Fruit fly (Drosophila melanogaster) whole organism, embryonic: ENCODE data around the gene CG34432.

Experiments
- ATbp ChIP-seq: fragments of 200-800 bp; sonication (Bioruptor generic); optimal IDR thresholded peaks from 2 replicates; lab custom pipeline; 2017; ENCODE audit warnings: missing biosample characterization, mild to moderate bottlenecking, missing genetic modification characterization, missing genetic modification reagents
- Atf6 ChIP-seq: fragments of 200-800 bp; sonication (Bioruptor generic); IDR thresholded peaks from 2 replicates; pipeline ENCODE4 v1.3.6; 2022; ENCODE audit warnings: missing biosample characterization, missing genetic modification characterization
- B-H1 ChIP-seq: fragments of 200-800 bp; sonication (Bioruptor generic); IDR thresholded peaks from 3 replicates; pipeline ENCODE4 v1.3.6; 2022; ENCODE audit warnings: missing biosample characterization, missing genetic modification characterization
- CG10431 ChIP-seq: fragments of 200-800 bp; sonication (Bioruptor generic); optimal IDR thresholded peaks from 3 replicates; lab custom pipeline; 2018; ENCODE audit warnings: missing biosample characterization, mild to moderate bottlenecking, missing genetic modification characterization
- CG11560 ChIP-seq: fragments of 200-800 bp; sonication (Bioruptor generic); IDR thresholded peaks from 3 replicates; pipeline ENCODE4 v1.3.6; 2022; ENCODE audit warnings: missing biosample characterization, missing genetic modification characterization
- CG12236 ChIP-seq: fragments of 200-800 bp; sonication (Bioruptor generic); optimal IDR thresholded peaks from 2 replicates; lab custom pipeline; 2016; ENCODE audit warnings: missing biosample characterization, missing genetic modification characterization
- CG13287 ChIP-seq: fragments of 200-800 bp; sonication (Bioruptor generic); IDR thresholded peaks from 2 replicates; pipeline ENCODE4 v1.3.6; 2022; ENCODE audit warnings: missing biosample characterization, missing genetic modification characterization; ENCODE audit not compliant: partially characterized antibody
- CG17328 ChIP-seq: fragments of 200-800 bp; sonication (Bioruptor generic); IDR thresholded peaks from 2 replicates; pipeline ENCODE4 v1.3.6; 2022; ENCODE audit warnings: missing biosample characterization, missing genetic modification characterization
- CG2202 ChIP-seq: fragments of 200-800 bp; sonication (Bioruptor generic); optimal IDR thresholded peaks from 2 replicates; lab custom pipeline; 2018; ENCODE audit warnings: missing biosample characterization, mild to moderate bottlenecking, missing genetic modification characterization
- CG2678 ChIP-seq: fragments of 200-800 bp; sonication (Bioruptor generic); optimal IDR thresholded peaks from 3 replicates; lab custom pipeline; 2019; ENCODE audit warnings: missing biosample characterization, mild to moderate bottlenecking, missing genetic modification characterization, moderate library complexity
- CG2875 ChIP-seq: fragments of 200-800 bp; sonication (Bioruptor generic); optimal IDR thresholded peaks from 2 replicates; lab custom pipeline; 2017; ENCODE audit warnings: missing biosample characterization, mild to moderate bottlenecking, missing genetic modification characterization, missing genetic modification reagents
- CG34376 ChIP-seq: fragments of 200-800 bp; sonication (Bioruptor generic); optimal IDR thresholded peaks from 2 replicates; lab custom pipeline; 2018; ENCODE audit warnings: missing biosample characterization, mild to moderate bottlenecking, missing genetic modification characterization
- CG4360 ChIP-seq: fragments of 200-800 bp; sonication (Bioruptor generic); IDR thresholded peaks from 2 replicates; pipeline ENCODE4 v1.3.6; 2022; ENCODE audit warnings: missing biosample characterization, missing genetic modification characterization
- CG4404 ChIP-seq: fragments of 200-800 bp; sonication (Bioruptor generic); IDR thresholded peaks from 2 replicates; pipeline ENCODE4 v1.3.6; 2022; ENCODE audit warnings: missing biosample characterization, missing genetic modification characterization
- CG5245 ChIP-seq: fragments of 200-800 bp; sonication (Bioruptor generic); optimal IDR thresholded peaks from 3 replicates; lab custom pipeline; 2016; ENCODE audit warnings: missing biosample characterization, missing genetic modification characterization
- CG6272 ChIP-seq: fragments of 200-800 bp; sonication (Bioruptor generic); IDR thresholded peaks from 2 replicates; pipeline ENCODE4 v1.3.6; 2022; ENCODE audit warnings: missing biosample characterization, missing genetic modification characterization
- CG7786 ChIP-seq: fragments of 200-800 bp; sonication (Bioruptor generic); optimal IDR thresholded peaks from 2 replicates; lab custom pipeline; 2016; ENCODE audit warnings: missing biosample characterization, missing genetic modification characterization
- CG7987 ChIP-seq: fragments of 200-800 bp; sonication (Bioruptor generic); optimal IDR thresholded peaks from 2 replicates; lab custom pipeline; 2018; ENCODE audit warnings: missing biosample characterization, mild to moderate bottlenecking, missing genetic modification characterization, moderate library complexity
- CG8290 ChIP-seq, 3 experiments: fragments of 200-800 bp; sonication (Bioruptor generic); optimal IDR thresholded peaks; 2 replicates each; lab custom pipeline; 2016 to 2019; ENCODE audit warnings: missing biosample characterization in 3 of 3, missing genetic modification characterization in 3 of 3, mild to moderate bottlenecking in 2 of 3, moderate library complexity in 1 of 3
- Chrac-16 ChIP-seq: fragments of 200-800 bp; sonication (Bioruptor generic); optimal IDR thresholded peaks from 3 replicates; lab custom pipeline; 2016; ENCODE audit warnings: missing biosample characterization, missing genetic modification characterization
- Dek ChIP-seq: fragments of 200-800 bp; sonication (Bioruptor generic); optimal IDR thresholded peaks from 3 replicates; lab custom pipeline; 2019; ENCODE audit warnings: missing biosample characterization, mild to moderate bottlenecking, missing genetic modification characterization, moderate library complexity
- Dfd ChIP-seq, 2 experiments: fragments of >200 bp; optimal IDR thresholded peaks; 2 replicates each; lab custom pipeline; 2017; ENCODE audit warnings: missing biosample characterization in 2 of 2, missing genetic modification characterization in 2 of 2
- Ets97D ChIP-seq: fragments of 200-800 bp; sonication (Bioruptor generic); optimal IDR thresholded peaks from 3 replicates; lab custom pipeline; 2016; ENCODE audit warnings: missing biosample characterization, missing genetic modification characterization
- Gug ChIP-seq: fragments of 200-800 bp; sonication (Bioruptor generic); IDR thresholded peaks from 4 replicates; pipeline ENCODE4 v1.3.6; 2022; ENCODE audit warnings: missing biosample characterization, missing genetic modification characterization
- Hmr ChIP-seq: fragments of 200-800 bp; sonication (Bioruptor generic); optimal IDR thresholded peaks from 3 replicates; lab custom pipeline; 2017; ENCODE audit warnings: mild to moderate bottlenecking, missing biosample characterization, missing genetic modification reagents, missing genetic modification characterization
- Lim3 ChIP-seq: fragments of 200-800 bp; sonication (Bioruptor generic); IDR thresholded peaks from 2 replicates; pipeline ENCODE4 v1.3.6; 2022; ENCODE audit warnings: missing biosample characterization, missing genetic modification characterization
- MBD-R2 ChIP-seq: fragments of 200-800 bp; sonication (Bioruptor generic); IDR thresholded peaks from 2 replicates; pipeline ENCODE4 v1.3.6; 2022; ENCODE audit warnings: missing biosample characterization, missing genetic modification characterization
- Med ChIP-seq: fragments of 200-800 bp; sonication (Bioruptor generic); peaks from one replicate; lab custom pipeline; 2016; ENCODE audit warnings: missing biosample characterization, missing genetic modification characterization, mild to moderate bottlenecking, inconsistent platforms, moderate library complexity
- NfI ChIP-seq: fragments of 200-800 bp; sonication (Bioruptor generic); optimal IDR thresholded peaks from 3 replicates; lab custom pipeline; 2018; ENCODE audit warnings: missing biosample characterization, mild to moderate bottlenecking, missing genetic modification characterization, moderate library complexity
- Stat92E ChIP-seq, 3 experiments: fragments of >200 bp in 2 of 3; fragments of 200-800 bp in 1 of 3; sonication (Bioruptor generic) in 1 of 3; optimal IDR thresholded peaks; 2 replicates each; lab custom pipeline; 2017 to 2019; ENCODE audit warnings: missing biosample characterization in 3 of 3, missing genetic modification characterization in 3 of 3, mild to moderate bottlenecking in 1 of 3, moderate library complexity in 1 of 3
- Taf1 ChIP-seq: fragments of 200-800 bp; sonication (Bioruptor generic); IDR thresholded peaks from 2 replicates; pipeline ENCODE4 v1.3.6; 2022; ENCODE audit warnings: missing biosample characterization, missing genetic modification characterization
- Tbp ChIP-seq: fragments of >200 bp; optimal IDR thresholded peaks from 2 replicates; lab custom pipeline; 2018; ENCODE audit warnings: missing biosample characterization, missing genetic modification characterization
- bowl ChIP-seq: fragments of 200-800 bp; sonication (Bioruptor generic); IDR thresholded peaks from 2 replicates; pipeline ENCODE4 v1.3.6; 2022; ENCODE audit warnings: missing biosample characterization, missing genetic modification characterization
- bsh ChIP-seq, 2 experiments: fragments of 200-800 bp; sonication (Bioruptor generic); optimal IDR thresholded peaks; 2 replicates each; lab custom pipeline; 2017 to 2018; ENCODE audit warnings: mild to moderate bottlenecking in 2 of 2, missing biosample characterization in 2 of 2, missing genetic modification characterization in 2 of 2, moderate library complexity in 1 of 2
- ci ChIP-seq: fragments of 200-800 bp; sonication (Bioruptor generic); IDR thresholded peaks from 3 replicates; pipeline ENCODE4 v1.3.6; 2022; ENCODE audit warnings: missing biosample characterization, missing genetic modification characterization
- crp ChIP-seq, 2 experiments: fragments of 200-800 bp; sonication (Bioruptor generic); optimal IDR thresholded peaks; 2 replicates in 1 of 2; 3 replicates in 1 of 2; lab custom pipeline; 2017; ENCODE audit warnings: missing biosample characterization in 2 of 2, missing genetic modification characterization in 2 of 2, mild to moderate bottlenecking in 1 of 2, moderate library complexity in 1 of 2
- dpn ChIP-seq, 2 experiments: fragments of 200-800 bp; sonication (Bioruptor generic); optimal IDR thresholded peaks; 3 replicates each; lab custom pipeline; 2016; ENCODE audit warnings: missing biosample characterization in 2 of 2, missing genetic modification characterization in 2 of 2
- ems ChIP-seq: fragments of 200-800 bp; sonication (Bioruptor generic); optimal IDR thresholded peaks from 3 replicates; lab custom pipeline; 2016; ENCODE audit warnings: missing biosample characterization, missing genetic modification characterization
- gsb ChIP-seq: fragments of 200-800 bp; sonication (Bioruptor generic); IDR thresholded peaks from 2 replicates; pipeline ENCODE4 v1.3.6; 2022; ENCODE audit warnings: missing biosample characterization, missing genetic modification characterization
- hb ChIP-seq: fragments of 200-800 bp; sonication (Bioruptor generic); IDR thresholded peaks from 3 replicates; pipeline ENCODE4 v1.3.6; 2022; ENCODE audit warnings: missing biosample characterization, missing genetic modification characterization; ENCODE audit not compliant: partially characterized antibody
- hth ChIP-seq: fragments of >200 bp; optimal IDR thresholded peaks from 2 replicates; lab custom pipeline; 2017; ENCODE audit warnings: inconsistent platforms
- lmd ChIP-seq: fragments of 200-800 bp; sonication (Bioruptor generic); IDR thresholded peaks from 2 replicates; pipeline ENCODE4 v1.3.6; 2022; ENCODE audit warnings: missing biosample characterization, missing genetic modification characterization
- otp ChIP-seq: fragments of 200-800 bp; sonication (Bioruptor generic); IDR thresholded peaks from 3 replicates; pipeline ENCODE4, ENCODE4 v1.3.6; 2022; ENCODE audit warnings: missing biosample characterization, missing genetic modification characterization
- pfk ChIP-seq: fragments of 200-800 bp; sonication (Bioruptor generic); optimal IDR thresholded peaks from 2 replicates; lab custom pipeline; 2018; ENCODE audit warnings: missing biosample characterization, mild to moderate bottlenecking, missing genetic modification characterization, moderate library complexity
- pita ChIP-seq: fragments of 200-800 bp; sonication (Bioruptor generic); optimal IDR thresholded peaks from 2 replicates; lab custom pipeline; 2017; ENCODE audit warnings: missing biosample characterization, mild to moderate bottlenecking, missing genetic modification characterization
- psq ChIP-seq: fragments of 200-800 bp; sonication (Bioruptor generic); optimal IDR thresholded peaks from 2 replicates; lab custom pipeline; 2017; ENCODE audit warnings: missing biosample characterization, missing genetic modification characterization
- unpg ChIP-seq: fragments of 200-800 bp; sonication (Bioruptor generic); optimal IDR thresholded peaks from 3 replicates; lab custom pipeline; 2018; ENCODE audit warnings: missing biosample characterization, mild to moderate bottlenecking, missing genetic modification characterization, moderate library complexity
- vvl ChIP-seq: fragments of 200-800 bp; sonication (Bioruptor generic); IDR thresholded peaks from 2 replicates; pipeline ENCODE4 v1.3.6; 2022; ENCODE audit warnings: missing biosample characterization, missing genetic modification characterization

Gene CG34432

DNA sequence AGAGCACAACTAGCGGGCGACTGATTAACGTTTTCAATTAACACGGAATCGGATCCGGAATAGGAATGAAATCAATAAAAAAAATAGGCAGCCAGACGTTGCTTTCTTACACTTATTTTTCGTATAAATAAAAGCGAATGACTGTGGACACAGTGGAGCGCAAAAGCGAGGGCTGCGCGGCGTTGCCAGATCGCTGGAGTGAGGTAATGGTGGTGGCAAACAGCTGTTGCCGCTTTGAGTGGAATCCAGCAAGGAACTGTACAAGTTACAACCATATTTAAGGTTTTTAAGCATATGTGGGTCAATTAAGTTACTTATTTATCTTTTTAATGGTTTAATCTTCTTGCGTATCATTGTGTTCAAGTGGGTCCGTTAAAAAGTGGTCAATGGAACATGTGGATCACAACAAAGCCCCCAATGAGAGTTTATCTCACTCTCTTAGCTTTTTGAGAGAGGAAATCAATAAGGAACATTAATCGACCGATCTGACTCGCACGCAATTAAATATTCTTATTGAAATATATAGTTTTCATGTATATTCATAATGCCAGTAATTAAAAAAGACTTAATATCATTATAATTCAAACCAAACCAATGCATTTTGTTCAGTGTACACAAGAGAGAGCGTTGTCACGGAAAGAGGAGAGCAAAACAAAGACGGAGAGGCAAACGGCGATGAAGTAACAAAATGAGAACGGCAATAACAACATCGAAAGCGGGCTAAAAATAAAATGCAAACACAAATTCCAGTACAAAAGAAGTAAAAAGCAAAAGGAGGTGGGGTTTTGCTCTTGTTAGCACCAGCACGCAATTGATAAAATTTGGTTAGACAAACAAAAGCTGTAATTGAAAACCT lies 48.6 kb upstream of the CG34432 start (continued):
- TF ChIP-seq Stat92E (GFP tag; optimal IDR thresholded peaks at IDR 0.05; lab: Kevin White, UChicago) (peak in 1 of 3 experiments; percentile 49), CG7786 (GFP tag; lab: Kevin White, UChicago) (peak; percentile 87), CG8290 (GFP tag; optimal IDR thresholded peaks at IDR 0.05; lab: Kevin White, UChicago) (peak; percentile 79), CG8290 (tag; optimal IDR thresholded peaks at IDR 0.05; lab: Kevin White, UChicago) (peak in 1 of 2 experiments; percentile 80), Hmr (GFP tag; lab: Kevin White, UChicago) (peak; percentile 93), ems (GFP tag; lab: Kevin White, UChicago) (peak; percentile 93), Chrac-16 (GFP tag; lab: Kevin White, UChicago) (peak; percentile 87), CG17328 (GFP tag; lab: Robert Waterston, UW) (peak; percentile 96), pfk (GFP tag; lab: Kevin White, UChicago) (no peak), hth (lab: Kevin White, UChicago) (no peak), CG11560 (tag; lab: Robert Waterston, UW) (peak; percentile 51; the same call in 1 of the 3 replicates), Lim3 (peak; percentile 77), Med (GFP tag; lab: Kevin White, UChicago) (peak; percentile 96), MBD-R2 (peak; percentile 68; the same call in 1 of the 2 replicates), Tbp (GFP tag; lab: Kevin White, UChicago) (no peak), NfI (GFP tag; lab: Kevin White, UChicago) (peak; percentile 89), psq (peak; percentile 87), ATbp (GFP tag; lab: Kevin White, UChicago) (peak; percentile 93), CG13287 (GFP tag; lab: Robert Waterston, UW) (peak; percentile 38), B-H1 (GFP tag; lab: Robert Waterston, UW) (peak; percentile 95), pita (GFP tag; lab: Kevin White, UChicago) (no peak), gsb (GFP tag; lab: Robert Waterston, UW) (peak; percentile 85), dpn (GFP tag; optimal IDR thresholded peaks at IDR 0.05; lab: Kevin White, UChicago) (peak; percentile 90 to 91), ci (peak; percentile 98), Taf1 (GFP tag; lab: Robert Waterston, UW) (peak; percentile 80), CG6272 (GFP tag; lab: Robert Waterston, UW) (peak; percentile 81), Dfd (GFP tag; optimal IDR thresholded peaks at IDR 0.05; lab: Kevin White, UChicago) (no peak), CG34376 (peak; percentile 55), CG4360 (GFP tag; lab: Robert Waterston, UW) (peak; percentile 69), CG4404 (GFP tag; lab: Robert Waterston, UW) (peak; percentile 51), unpg (GFP tag; lab: Kevin White, UChicago) (peak; percentile 95), otp (GFP tag; lab: Robert Waterston, UW) (peak; percentile 93), Gug (GFP tag; lab: Robert Waterston, UW) (peak; percentile 79), CG10431 (GFP tag; lab: Kevin White, UChicago) (no peak), vvl (GFP tag; lab: Robert Waterston, UW) (peak; percentile 99), CG5245 (GFP tag; lab: Kevin White, UChicago) (peak; percentile 90), crp (GFP tag; optimal IDR thresholded peaks at IDR 0.05; lab: Kevin White, UChicago) (peak; percentile 6 to 85), CG7987 (GFP tag; lab: Kevin White, UChicago) (peak; percentile 85), bsh (GFP tag; optimal IDR thresholded peaks at IDR 0.05; lab: Kevin White, UChicago) (peak; percentile 16 to 92), Ets97D (GFP tag; lab: Kevin White, UChicago) (peak; percentile 42), lmd (GFP tag; lab: Robert Waterston, UW) (peak; percentile 89), Dek (tag; lab: Kevin White, UChicago) (peak; percentile 88), hb (no peak), CG2202 (tag; lab: Kevin White, UChicago) (peak; percentile 74), Atf6 (peak; percentile 94), CG2875 (GFP tag; lab: Kevin White, UChicago) (peak; percentile 85), CG2678 (peak; percentile 93), CG12236 (GFP tag; lab: Kevin White, UChicago) (peak; percentile 74), bowl (peak; percentile 92)
